Worm (Caenorhabditis elegans) whole organism, L4 larva: ENCODE data around the gene bar-1.

Experiments used
- D1046.2 ChIP-seq: fragments of 200-800 bp; sonication (Bioruptor generic); IDR thresholded peaks from 2 replicates; pipeline ENCODE4 v1.3.6; 2022; ENCODE audit warnings: missing genetic modification characterization, missing compliant biosample characterization
- F10B5.3 ChIP-seq: sonication (generic microtip); optimal IDR thresholded peaks from 2 replicates; lab custom pipeline; 2016; ENCODE audit warnings: mild to moderate bottlenecking, missing genetic modification characterization, missing compliant biosample characterization
- F44E2.7 ChIP-seq: fragments of 200-800 bp; sonication (Bioruptor generic); IDR thresholded peaks from 2 replicates; pipeline ENCODE4 v2.1.2; 2022; ENCODE audit warnings: missing genetic modification characterization, missing compliant biosample characterization
- F49E8.2 ChIP-seq: sonication (generic microtip); optimal IDR thresholded peaks from 2 replicates; lab custom pipeline; 2016; ENCODE audit warnings: missing compliant biosample characterization, mild to moderate bottlenecking, missing genetic modification characterization, borderline replicate concordance
- T20F7.1 ChIP-seq: fragments of 200-800 bp; sonication (Bioruptor generic); optimal IDR thresholded peaks from 2 replicates; lab custom pipeline; 2018; ENCODE audit warnings: mild to moderate bottlenecking, missing genetic modification characterization, missing compliant biosample characterization
- Y48G9A.11 ChIP-seq: fragments of 200-800 bp; sonication (Bioruptor generic); IDR thresholded peaks from 2 replicates; pipeline ENCODE4 v1.3.6; 2022; ENCODE audit warnings: missing genetic modification reagents, missing genetic modification characterization, missing compliant biosample characterization
- Y75B8A.6 ChIP-seq: fragments of 200-800 bp; sonication (Bioruptor generic); IDR thresholded peaks from 2 replicates; pipeline ENCODE4 v1.3.6; 2022; ENCODE audit warnings: missing genetic modification reagents, missing genetic modification characterization, missing compliant biosample characterization
- ZK337.2 ChIP-seq: fragments of 200-800 bp; sonication (Bioruptor generic); IDR thresholded peaks from 2 replicates; pipeline ENCODE4 v1.3.6; 2022; ENCODE audit warnings: missing genetic modification reagents, missing genetic modification characterization, missing compliant biosample characterization
- ZK546.5 ChIP-seq, 2 experiments: sonication (generic microtip); optimal IDR thresholded peaks; 2 replicates each; lab custom pipeline; 2017; ENCODE audit warnings: missing biosample characterization in 2 of 2, missing genetic modification characterization in 2 of 2
- ama-1 ChIP-seq: fragments of 150-350 bp; optimal IDR thresholded peaks from 2 replicates; lab custom pipeline; 2014; ENCODE audit warnings: inconsistent platforms, mixed read lengths
- arid-1 ChIP-seq: fragments of 200-800 bp; sonication (Bioruptor generic); conservative IDR thresholded peaks from 2 replicates; pipeline ENCODE4 v1.3.6; 2022; ENCODE audit warnings: missing genetic modification reagents, missing genetic modification characterization, missing compliant biosample characterization
- attf-4 ChIP-seq: sonication (generic microtip); optimal IDR thresholded peaks from 3 replicates; lab custom pipeline; 2017; ENCODE audit warnings: missing biosample characterization, missing genetic modification characterization
- ceh-20 ChIP-seq: fragments of 200-800 bp; sonication (Bioruptor generic); IDR thresholded peaks from 2 replicates; pipeline ENCODE4 v1.3.6; 2022; ENCODE audit warnings: missing genetic modification reagents, missing genetic modification characterization, missing compliant biosample characterization
- ceh-28 ChIP-seq: fragments of 150-350 bp; optimal IDR thresholded peaks from 2 replicates; lab custom pipeline; 2014; ENCODE audit warnings: missing biosample characterization, missing genetic modification reagents, missing genetic modification characterization
- ces-1 ChIP-seq: fragments of 150-350 bp; sonication (generic microtip); optimal IDR thresholded peaks from 4 replicates; lab custom pipeline; 2014; ENCODE audit warnings: missing biosample characterization, missing genetic modification reagents, missing genetic modification characterization
- ctbp-1 ChIP-seq: fragments of 200-800 bp; sonication (Bioruptor generic); IDR thresholded peaks from 2 replicates; pipeline ENCODE4 v1.3.6; 2022; ENCODE audit warnings: missing genetic modification reagents, missing genetic modification characterization, missing compliant biosample characterization
- daf-16 ChIP-seq, 3 experiments: sonication (generic microtip); optimal IDR thresholded peaks; 2 replicates each; lab custom pipeline; 2016 to 2017; ENCODE audit warnings: missing genetic modification characterization in 3 of 3, missing genetic modification reagents in 3 of 3, mild to moderate bottlenecking in 2 of 3, missing compliant biosample characterization in 2 of 3, missing biosample characterization in 1 of 3, moderate library complexity in 1 of 3
- daf-19 ChIP-seq: fragments of 200-800 bp; sonication (Bioruptor generic); conservative IDR thresholded peaks from 2 replicates; pipeline ENCODE4 v1.3.6; 2022; ENCODE audit warnings: missing genetic modification characterization, missing compliant biosample characterization
- dmd-6 ChIP-seq: fragments of 200-800 bp; sonication (Bioruptor generic); IDR thresholded peaks from 2 replicates; pipeline ENCODE4 v1.3.6; 2022; ENCODE audit warnings: missing genetic modification reagents, missing genetic modification characterization, missing compliant biosample characterization
- dmd-8 ChIP-seq: fragments of 200-800 bp; sonication (Bioruptor generic); IDR thresholded peaks from 2 replicates; pipeline ENCODE4 v1.3.6; 2022; ENCODE audit warnings: missing genetic modification characterization, missing compliant biosample characterization
- duxl-1 ChIP-seq: sonication (generic microtip); optimal IDR thresholded peaks from 2 replicates; lab custom pipeline; 2016; ENCODE audit warnings: mild to moderate bottlenecking, missing genetic modification characterization, moderate library complexity, missing compliant biosample characterization; ENCODE audit not compliant: poor library complexity
- egl-43 ChIP-seq: fragments of 200-800 bp; sonication (Bioruptor generic); IDR thresholded peaks from 2 replicates; pipeline ENCODE4 v1.3.6; 2022; ENCODE audit warnings: missing genetic modification reagents, missing genetic modification characterization, missing compliant biosample characterization
- hif-1 ChIP-seq, 2 experiments: sonication (generic microtip); optimal IDR thresholded peaks; 2 replicates each; lab custom pipeline; 2016 to 2017; ENCODE audit warnings: missing compliant biosample characterization in 2 of 2, missing genetic modification characterization in 2 of 2, missing genetic modification reagents in 2 of 2, missing genotype in 2 of 2, mild to moderate bottlenecking in 1 of 2
- hlh-11 ChIP-seq: fragments of 200-800 bp; sonication (Bioruptor generic); optimal IDR thresholded peaks from 2 replicates; lab custom pipeline; 2018; ENCODE audit warnings: mild to moderate bottlenecking, missing genetic modification characterization, missing compliant biosample characterization
- hmg-1.1 ChIP-seq: fragments of 200-800 bp; sonication (Bioruptor generic); IDR thresholded peaks from 2 replicates; pipeline ENCODE4 v1.3.6; 2022; ENCODE audit warnings: missing genetic modification reagents, missing genetic modification characterization, missing compliant biosample characterization
- jun-1 ChIP-seq: fragments of 150-350 bp; optimal IDR thresholded peaks from 2 replicates; lab custom pipeline; 2014; ENCODE audit warnings: missing biosample characterization, missing genetic modification reagents, missing genetic modification characterization
- lim-7 ChIP-seq: fragments of 200-800 bp; sonication (Bioruptor generic); IDR thresholded peaks from 2 replicates; pipeline ENCODE4 v1.3.6; 2022; ENCODE audit warnings: missing genetic modification characterization, missing compliant biosample characterization
- lin-1 ChIP-seq: fragments of 200-800 bp; sonication (Bioruptor generic); IDR thresholded peaks from 2 replicates; pipeline ENCODE4 v1.3.6; 2022; ENCODE audit warnings: missing genetic modification reagents, missing genetic modification characterization, missing compliant biosample characterization
- lin-38 ChIP-seq: fragments of 200-800 bp; sonication (Bioruptor generic); IDR thresholded peaks from 2 replicates; pipeline ENCODE4 v1.3.6; 2022; ENCODE audit warnings: missing genetic modification reagents, missing genetic modification characterization, missing compliant biosample characterization
- lin-39 ChIP-seq: fragments of 150-350 bp; optimal IDR thresholded peaks from 2 replicates; lab custom pipeline; 2014; ENCODE audit warnings: missing biosample characterization, missing genetic modification reagents, missing genetic modification characterization
- madf-9 ChIP-seq: fragments of 200-800 bp; sonication (Bioruptor generic); conservative IDR thresholded peaks from 2 replicates; pipeline ENCODE4 v1.3.6; 2022; ENCODE audit warnings: missing genetic modification reagents, missing genetic modification characterization, missing compliant biosample characterization
- mdl-1 ChIP-seq, 2 experiments: fragments of 150-350 bp in 1 of 2; sonication (generic microtip) in 1 of 2; optimal IDR thresholded peaks; 2 replicates each; lab custom pipeline; 2014 to 2017; ENCODE audit warnings: missing biosample characterization in 2 of 2, missing genetic modification characterization in 2 of 2
- mdt-29 ChIP-seq: fragments of 200-800 bp; sonication (Bioruptor generic); IDR thresholded peaks from 2 replicates; pipeline ENCODE4 v1.3.6; 2022; ENCODE audit warnings: missing genetic modification reagents, missing genetic modification characterization, missing compliant biosample characterization
- mep-1 ChIP-seq: fragments of 150-350 bp; sonication (generic microtip); optimal IDR thresholded peaks from 3 replicates; lab custom pipeline; 2014; ENCODE audit warnings: missing biosample characterization, missing genetic modification characterization
- mes-2 ChIP-seq: sonication (generic microtip); optimal IDR thresholded peaks from 2 replicates; lab custom pipeline; 2016; ENCODE audit warnings: missing genotype, mild to moderate bottlenecking, missing genetic modification characterization, missing compliant biosample characterization; ENCODE audit not compliant: poor library complexity, severe bottlenecking
- mxl-2 ChIP-seq: fragments of 200-800 bp; sonication (Bioruptor generic); conservative IDR thresholded peaks from 2 replicates; pipeline ENCODE4 v1.3.6; 2022; ENCODE audit warnings: missing genetic modification reagents, missing genetic modification characterization, missing compliant biosample characterization
- mxl-3 ChIP-seq: fragments of 200-800 bp; sonication (Bioruptor generic); optimal IDR thresholded peaks from 2 replicates; lab custom pipeline; 2018; ENCODE audit warnings: mild to moderate bottlenecking, missing genetic modification characterization, missing compliant biosample characterization
- nhr-10 ChIP-seq: fragments of 150-350 bp; optimal IDR thresholded peaks from 2 replicates; lab custom pipeline; 2014; ENCODE audit warnings: missing biosample characterization, missing genetic modification characterization
- nhr-28 ChIP-seq: fragments of 150-350 bp; optimal IDR thresholded peaks from 2 replicates; lab custom pipeline; 2014; ENCODE audit warnings: missing biosample characterization, missing genetic modification characterization
- nhr-41 ChIP-seq: fragments of 200-800 bp; sonication (Bioruptor generic); IDR thresholded peaks from 2 replicates; pipeline ENCODE4 v1.3.6; 2022; ENCODE audit warnings: missing genetic modification reagents, missing genetic modification characterization, missing compliant biosample characterization
- pha-4 ChIP-seq, 2 experiments: fragments of 150-350 bp in 1 of 2; fragments of 200-800 bp in 1 of 2; sonication (Bioruptor generic) in 1 of 2; IDR thresholded peaks in 1 of 2; optimal IDR thresholded peaks in 1 of 2; 2 replicates each; pipeline versions ENCODE4 v1.3.6 to Lab custom; 2014 to 2022; ENCODE audit warnings: missing genetic modification characterization in 2 of 2, missing genetic modification reagents in 2 of 2, missing biosample characterization in 1 of 2, missing compliant biosample characterization in 1 of 2
- rbr-2 ChIP-seq: sonication (generic microtip); optimal IDR thresholded peaks from 2 replicates; lab custom pipeline; 2016; ENCODE audit warnings: missing genotype, missing genetic modification characterization, missing compliant biosample characterization
- saeg-2 ChIP-seq: fragments of 200-800 bp; sonication (Bioruptor generic); IDR thresholded peaks from 2 replicates; pipeline ENCODE4 v1.3.6; 2022; ENCODE audit warnings: missing genetic modification reagents, missing genetic modification characterization, missing compliant biosample characterization
- skn-1 ChIP-seq: fragments of 150-350 bp; optimal IDR thresholded peaks from 2 replicates; lab custom pipeline; 2014; ENCODE audit warnings: missing biosample characterization, missing genetic modification characterization
- spr-1 ChIP-seq: sonication (generic microtip); optimal IDR thresholded peaks from 2 replicates; lab custom pipeline; 2016; ENCODE audit warnings: mild to moderate bottlenecking, missing genetic modification characterization, missing compliant biosample characterization
- spr-3 ChIP-seq: fragments of 200-800 bp; sonication (Bioruptor generic); optimal IDR thresholded peaks from 2 replicates; lab custom pipeline; 2018; ENCODE audit warnings: mild to moderate bottlenecking, missing genetic modification characterization, missing compliant biosample characterization
- tag-97 ChIP-seq: fragments of 200-800 bp; sonication (Bioruptor generic); IDR thresholded peaks from 2 replicates; pipeline ENCODE4 v1.3.6; 2022; ENCODE audit warnings: missing genetic modification characterization, missing compliant biosample characterization
- unc-39 ChIP-seq: sonication (generic microtip); optimal IDR thresholded peaks from 2 replicates; lab custom pipeline; 2017; ENCODE audit warnings: missing biosample characterization, missing genetic modification characterization
- zfp-3 ChIP-seq: fragments of 200-800 bp; sonication (Bioruptor generic); conservative IDR thresholded peaks from 2 replicates; pipeline ENCODE4 v1.3.6; 2022; ENCODE audit warnings: missing genetic modification reagents, missing genetic modification characterization, missing compliant biosample characterization

bar-1 gene

ce11 chrX:7181627-7182026, 11.2 kb upstream of the bar-1 start (continued):
- TF ChIP-seq mdl-1 (tag; optimal IDR thresholded peaks at IDR 0.05; lab: Kevin White, UChicago): peak; percentile 18 to 80
- TF ChIP-seq nhr-10 (tag; lab: Kevin White, UChicago): peak; percentile 65
- TF ChIP-seq D1046.2: 0 out of 2 replicates have a peak, but pooled peaks have one; percentile 49
- no peak for TF ChIP-seq lin-39
- no peak for TF ChIP-seq spr-3 (GFP tag; lab: Kevin White, UChicago)
- peak; percentile 38 for TF ChIP-seq ceh-28 (tag; lab: Kevin White, UChicago)
- TF ChIP-seq hlh-11: peak; percentile 93
- TF ChIP-seq hif-1 (tag; optimal IDR thresholded peaks at IDR 0.05; lab: Kevin White, UChicago): peak in 1 of 2 experiments; percentile 51
- peak; percentile 99 for TF ChIP-seq mep-1 (tag; lab: Kevin White, UChicago)
- no peak for TF ChIP-seq attf-4 (tag; lab: Kevin White, UChicago)
- TF ChIP-seq mxl-2: 0 out of 2 replicates have a peak, but pooled peaks have one; percentile 53
- TF ChIP-seq dmd-6 (GFP tag; lab: Robert Waterston, UW): peak; percentile 89
- TF ChIP-seq nhr-28 (tag; lab: Kevin White, UChicago): peak; percentile 95
- TF ChIP-seq skn-1: no peak
- no peak for TF ChIP-seq daf-19 (GFP tag; lab: Robert Waterston, UW)
- TF ChIP-seq mdt-29: no peak
- no peak for TF ChIP-seq ZK546.5 (tag; optimal IDR thresholded peaks at IDR 0.05; lab: Kevin White, UChicago)
- no peak for TF ChIP-seq F44E2.7
- TF ChIP-seq pha-4 (GFP tag; IDR thresholded peaks at IDR 0.05; lab: Robert Waterston, UW): peak; percentile 84
- TF ChIP-seq pha-4 (tag; optimal IDR thresholded peaks at IDR 0.05; lab: Kevin White, UChicago): peak; percentile 50
- no peak for TF ChIP-seq F49E8.2 (tag; lab: Kevin White, UChicago)
- no peak for TF ChIP-seq dmd-8 (GFP tag; lab: Robert Waterston, UW)
- no peak for TF ChIP-seq ama-1 (lab: Kevin White, UChicago)
- TF ChIP-seq hmg-1.1 (GFP tag; lab: Robert Waterston, UW): peak; percentile 98
- no peak for TF ChIP-seq unc-39 (tag; lab: Kevin White, UChicago)
- peak; percentile 90 for TF ChIP-seq zfp-3
- peak; percentile 73 for TF ChIP-seq lin-38 (GFP tag; lab: Robert Waterston, UW)
- TF ChIP-seq egl-43: no peak
- no peak for TF ChIP-seq nhr-41
- TF ChIP-seq spr-1: peak; percentile 88
- no peak for TF ChIP-seq ZK337.2 (GFP tag; lab: Robert Waterston, UW)
- no peak for TF ChIP-seq Y75B8A.6 (GFP tag; lab: Robert Waterston, UW)
- TF ChIP-seq duxl-1 (tag; lab: Kevin White, UChicago): peak; percentile 97
- peak; percentile 12 for TF ChIP-seq ces-1 (GFP tag; lab: Kevin White, UChicago)
- peak; percentile 83 for TF ChIP-seq ceh-20 (GFP tag; lab: Robert Waterston, UW)
- no peak for TF ChIP-seq tag-97 (GFP tag; lab: Robert Waterston, UW)
- TF ChIP-seq lim-7: no peak
- no peak for TF ChIP-seq Y48G9A.11
- peak; percentile 66 for TF ChIP-seq F10B5.3 (tag; lab: Kevin White, UChicago)
- peak; percentile 90 for TF ChIP-seq mxl-3 (GFP tag; lab: Kevin White, UChicago)
- no peak for TF ChIP-seq ctbp-1 (GFP tag; lab: Robert Waterston, UW)
- no peak; the same call in none of the 2 replicates for TF ChIP-seq lin-1 (GFP tag; lab: Robert Waterston, UW)
- TF ChIP-seq mes-2: no peak
- TF ChIP-seq rbr-2: peak; percentile 94
- TF ChIP-seq jun-1 (tag; lab: Kevin White, UChicago): peak; percentile 97
- peak; percentile 76 to 91 for TF ChIP-seq daf-16 (GFP tag; optimal IDR thresholded peaks at IDR 0.05; lab: Kevin White, UChicago)
- TF ChIP-seq daf-16 (tag; optimal IDR thresholded peaks at IDR 0.05; lab: Kevin White, UChicago): peak; percentile 86
- TF ChIP-seq saeg-2 (GFP tag; lab: Robert Waterston, UW): peak; percentile 81; the same call in 1 of the 2 replicates
- peak; percentile 89 for TF ChIP-seq madf-9
- TF ChIP-seq arid-1 (GFP tag; lab: Robert Waterston, UW): no peak
- TF ChIP-seq T20F7.1 (GFP tag; lab: Kevin White, UChicago): peak; percentile 90
